Worm (Caenorhabditis elegans) whole organism, young adult: ENCODE measurements around the gene Y105C5A.1269.

Experiments used
- F33H1.4 ChIP-seq: fragments of 200-800 bp; sonication (Bioruptor generic); IDR thresholded peaks from 2 replicates; pipeline ENCODE4 v1.3.6; 2022; ENCODE audit warnings: missing genetic modification reagents, missing genetic modification characterization, missing compliant biosample characterization
- Y79H2A.3 ChIP-seq: fragments of 200-800 bp; sonication (Bioruptor generic); conservative IDR thresholded peaks from 2 replicates; pipeline ENCODE4 v1.3.6; 2022; ENCODE audit warnings: missing genetic modification reagents, missing genetic modification characterization, missing compliant biosample characterization
- athp-1 ChIP-seq: sonication (generic microtip); optimal IDR thresholded peaks from 2 replicates; lab custom pipeline; 2017; ENCODE audit warnings: mild to moderate bottlenecking, missing genetic modification characterization, missing compliant biosample characterization
- attf-6 ChIP-seq: fragments of 200-800 bp; sonication (Bioruptor generic); IDR thresholded peaks from 2 replicates; pipeline ENCODE4 v1.3.6; 2022; ENCODE audit warnings: missing genetic modification reagents, missing genetic modification characterization, missing compliant biosample characterization
- ceh-79 ChIP-seq: sonication (generic microtip); optimal IDR thresholded peaks from 2 replicates; lab custom pipeline; 2017; ENCODE audit warnings: mild to moderate bottlenecking, missing genetic modification characterization, missing compliant biosample characterization
- dpl-1 ChIP-seq: fragments of 150-350 bp; optimal IDR thresholded peaks from 2 replicates; lab custom pipeline; 2014; ENCODE audit warnings: missing biosample characterization, missing genetic modification reagents, missing genetic modification characterization
- egl-18 ChIP-seq: fragments of 200-800 bp; sonication (Bioruptor generic); IDR thresholded peaks from 2 replicates; pipeline ENCODE4 v1.3.6; 2022; ENCODE audit warnings: missing genetic modification reagents, missing genetic modification characterization, missing compliant biosample characterization
- lsy-27 ChIP-seq: sonication (generic microtip); optimal IDR thresholded peaks from 2 replicates; lab custom pipeline; 2017; ENCODE audit warnings: missing genetic modification characterization, mild to moderate bottlenecking, missing compliant biosample characterization, antibody characterized with exemption, missing genotype, borderline replicate concordance; ENCODE audit not compliant: insufficient read depth
- mcd-1 ChIP-seq: fragments of 200-800 bp; sonication (Bioruptor generic); IDR thresholded peaks from 2 replicates; pipeline ENCODE4 v1.3.6; 2022; ENCODE audit warnings: missing genetic modification reagents, missing genetic modification characterization, missing compliant biosample characterization
- nhr-80 ChIP-seq: sonication (generic microtip); optimal IDR thresholded peaks from 2 replicates; lab custom pipeline; 2016; ENCODE audit warnings: missing genetic modification characterization, missing compliant biosample characterization
- snpc-1.3 ChIP-seq: sonication (generic microtip); optimal IDR thresholded peaks from 2 replicates; lab custom pipeline; 2017; ENCODE audit warnings: missing genetic modification characterization, mild to moderate bottlenecking, missing compliant biosample characterization, antibody characterized with exemption, moderate library complexity, missing genotype, missing genetic modification reagents; ENCODE audit not compliant: insufficient read depth
- unc-62 ChIP-seq: fragments of 150-350 bp; optimal IDR thresholded peaks from 2 replicates; lab custom pipeline; 2014; ENCODE audit warnings: missing biosample characterization, missing genetic modification reagents, missing genetic modification characterization

DNA sequence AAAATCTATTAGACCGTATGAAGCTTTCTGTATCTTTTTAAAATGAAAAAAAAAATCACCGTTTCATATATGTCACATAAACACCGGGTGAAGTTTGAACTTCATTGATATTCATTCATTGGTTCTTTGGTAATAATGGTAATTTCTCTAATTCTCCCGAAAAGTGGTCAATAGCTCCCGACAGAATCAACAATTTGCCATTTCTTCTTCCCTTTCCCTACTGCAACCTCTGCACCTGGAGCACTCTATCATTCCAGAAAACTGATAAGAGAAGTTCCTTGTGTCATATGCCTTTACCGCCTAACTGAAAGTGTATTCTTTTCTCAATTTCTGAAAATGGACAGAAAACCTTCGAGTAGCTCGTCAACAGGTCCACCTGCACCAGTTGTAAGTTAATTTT, 2.5 kb downstream of the Y105C5A.1269 start, which contains the start of gene Y105C5A.24:
- TF ChIP-seq nhr-80 (peak; percentile 85), dpl-1 (GFP tag; lab: Kevin White, UChicago) (no peak), Y79H2A.3 (GFP tag; lab: Robert Waterston, UW) (no peak), athp-1 (tag; lab: Kevin White, UChicago) (no peak), attf-6 (GFP tag; lab: Robert Waterston, UW) (no peak), unc-62 (GFP tag; lab: Kevin White, UChicago) (no peak), lsy-27 (tag; lab: Kevin White, UChicago) (no peak), snpc-1.3 (tag; lab: Kevin White, UChicago) (no peak), mcd-1 (GFP tag; lab: Robert Waterston, UW) (no peak), egl-18 (GFP tag; lab: Robert Waterston, UW) (no peak), ceh-79 (no peak), F33H1.4 (no peak)
